Worm (Caenorhabditis elegans) whole organism, late embryonic: Measurements from ENCODE around the gene F08G12.3.

ENCODE experiments used
- C08G9.2 ChIP-seq: sonication (generic microtip); optimal IDR thresholded peaks from 2 replicates; lab custom pipeline; 2016; ENCODE audit warnings: mild to moderate bottlenecking, missing genetic modification characterization, moderate library complexity, missing compliant biosample characterization
- C38D4.7 ChIP-seq: fragments of 200-800 bp; sonication (Bioruptor generic); optimal IDR thresholded peaks from 2 replicates; lab custom pipeline; 2018; ENCODE audit warnings: mild to moderate bottlenecking, missing genetic modification characterization, moderate library complexity, missing compliant biosample characterization
- F13H6.1 ChIP-seq: sonication (generic microtip); optimal IDR thresholded peaks from 2 replicates; lab custom pipeline; 2016; ENCODE audit warnings: missing genetic modification characterization, missing compliant biosample characterization
- K02D7.2 ChIP-seq: sonication (generic microtip); optimal IDR thresholded peaks from 2 replicates; lab custom pipeline; 2017; ENCODE audit warnings: mild to moderate bottlenecking, missing genetic modification characterization, missing compliant biosample characterization
- K09A11.1 ChIP-seq: sonication (generic microtip); optimal IDR thresholded peaks from 2 replicates; lab custom pipeline; 2017; ENCODE audit warnings: antibody characterized with exemption, mild to moderate bottlenecking, missing genetic modification characterization, missing compliant biosample characterization; ENCODE audit not compliant: insufficient read depth
- T23F11.4 ChIP-seq: fragments of 200-800 bp; sonication (Bioruptor generic); optimal IDR thresholded peaks from 2 replicates; lab custom pipeline; 2018; ENCODE audit warnings: mild to moderate bottlenecking, missing genetic modification characterization, missing compliant biosample characterization
- Y22D7AL.16 ChIP-seq: sonication (generic microtip); optimal IDR thresholded peaks from 2 replicates; lab custom pipeline; 2016; ENCODE audit warnings: missing genetic modification characterization, missing compliant biosample characterization
- ahr-1 ChIP-seq: sonication (generic microtip); optimal IDR thresholded peaks from 2 replicates; lab custom pipeline; 2016; ENCODE audit warnings: missing genetic modification characterization, missing compliant biosample characterization
- ama-1 ChIP-seq: fragments of 150-350 bp; optimal IDR thresholded peaks from 2 replicates; lab custom pipeline; 2014
- ceh-14 ChIP-seq: sonication (generic microtip); optimal IDR thresholded peaks from 2 replicates; lab custom pipeline; 2016; ENCODE audit warnings: missing genotype, missing genetic modification characterization, missing compliant biosample characterization
- ceh-18 ChIP-seq: sonication (generic microtip); optimal IDR thresholded peaks from 2 replicates; lab custom pipeline; 2016; ENCODE audit warnings: missing genetic modification characterization, missing compliant biosample characterization
- ceh-19 ChIP-seq: fragments of 200-800 bp; sonication (Bioruptor generic); optimal IDR thresholded peaks from 2 replicates; lab custom pipeline; 2018; ENCODE audit warnings: mild to moderate bottlenecking, missing genetic modification characterization, missing compliant biosample characterization
- ceh-22 ChIP-seq: sonication (generic microtip); optimal IDR thresholded peaks from 2 replicates; lab custom pipeline; 2017; ENCODE audit warnings: missing biosample characterization, missing genetic modification characterization
- ceh-30 ChIP-seq: fragments of 150-350 bp; optimal IDR thresholded peaks from 2 replicates; lab custom pipeline; 2014; ENCODE audit warnings: missing biosample characterization, missing genetic modification characterization
- ceh-31 ChIP-seq: sonication (generic microtip); optimal IDR thresholded peaks from 2 replicates; lab custom pipeline; 2016; ENCODE audit warnings: missing genetic modification characterization, missing compliant biosample characterization
- ceh-34 ChIP-seq: sonication (generic microtip); optimal IDR thresholded peaks from 2 replicates; lab custom pipeline; 2016; ENCODE audit warnings: mild to moderate bottlenecking, missing genetic modification characterization, missing compliant biosample characterization
- ceh-45 ChIP-seq: fragments of 200-800 bp; sonication (Bioruptor generic); IDR thresholded peaks from 2 replicates; pipeline ENCODE4 v1.3.6; 2022; ENCODE audit warnings: missing genetic modification reagents, missing genetic modification characterization, missing compliant biosample characterization
- ceh-6 ChIP-seq: fragments of 200-800 bp; sonication (Bioruptor generic); optimal IDR thresholded peaks from 2 replicates; lab custom pipeline; 2018; ENCODE audit warnings: mild to moderate bottlenecking, missing genetic modification characterization, missing compliant biosample characterization
- ceh-9 ChIP-seq: sonication (generic microtip); optimal IDR thresholded peaks from 2 replicates; lab custom pipeline; 2016; ENCODE audit warnings: mild to moderate bottlenecking, missing genetic modification characterization, inconsistent platforms, missing compliant biosample characterization
- che-1 ChIP-seq: sonication (generic microtip); optimal IDR thresholded peaks from 2 replicates; lab custom pipeline; 2016; ENCODE audit warnings: mild to moderate bottlenecking, missing genetic modification characterization, missing compliant biosample characterization
- dmd-4 ChIP-seq: sonication (generic microtip); optimal IDR thresholded peaks from 2 replicates; lab custom pipeline; 2016; ENCODE audit warnings: borderline replicate concordance, missing genetic modification characterization, missing compliant biosample characterization
- elt-2 ChIP-seq: sonication (generic microtip); optimal IDR thresholded peaks from 2 replicates; lab custom pipeline; 2016; ENCODE audit warnings: missing genetic modification reagents, missing genetic modification characterization, missing compliant biosample characterization
- elt-4 ChIP-seq: sonication (generic microtip); optimal IDR thresholded peaks from 2 replicates; lab custom pipeline; 2016; ENCODE audit warnings: missing genetic modification characterization, missing compliant biosample characterization
- ets-4 ChIP-seq: sonication (generic microtip); optimal IDR thresholded peaks from 2 replicates; lab custom pipeline; 2016; ENCODE audit warnings: missing genetic modification characterization, missing compliant biosample characterization
- eyg-1 ChIP-seq: sonication (generic microtip); optimal IDR thresholded peaks from 2 replicates; lab custom pipeline; 2016; ENCODE audit warnings: missing genotype, missing genetic modification characterization, missing compliant biosample characterization
- fkh-10 ChIP-seq: fragments of 150-350 bp; optimal IDR thresholded peaks from 2 replicates; lab custom pipeline; 2014; ENCODE audit warnings: missing biosample characterization, missing genetic modification reagents, missing genetic modification characterization
- gmeb-2 ChIP-seq: sonication (generic microtip); optimal IDR thresholded peaks from 2 replicates; lab custom pipeline; 2016; ENCODE audit warnings: missing genetic modification characterization, inconsistent platforms, missing compliant biosample characterization
- hlh-13 ChIP-seq: fragments of 200-800 bp; sonication (Bioruptor generic); optimal IDR thresholded peaks from 2 replicates; lab custom pipeline; 2018; ENCODE audit warnings: mild to moderate bottlenecking, missing genetic modification characterization, missing compliant biosample characterization
- hlh-30 ChIP-seq: sonication (generic microtip); optimal IDR thresholded peaks from 2 replicates; lab custom pipeline; 2017; ENCODE audit warnings: antibody characterized with exemption, missing genetic modification characterization, missing compliant biosample characterization; ENCODE audit not compliant: insufficient read depth
- hlh-6 ChIP-seq: sonication (generic microtip); optimal IDR thresholded peaks from 2 replicates; lab custom pipeline; 2016; ENCODE audit warnings: missing genotype, missing genetic modification characterization, missing compliant biosample characterization
- hlh-8 ChIP-seq: sonication (generic microtip); optimal IDR thresholded peaks from 2 replicates; lab custom pipeline; 2016; ENCODE audit warnings: missing genotype, missing genetic modification characterization, missing compliant biosample characterization
- lim-6 ChIP-seq: sonication (generic microtip); optimal IDR thresholded peaks from 2 replicates; lab custom pipeline; 2016; ENCODE audit warnings: missing genetic modification characterization, missing compliant biosample characterization
- lin-11 ChIP-seq: fragments of 200-800 bp; sonication (Bioruptor generic); optimal IDR thresholded peaks from 2 replicates; lab custom pipeline; 2018; ENCODE audit warnings: mild to moderate bottlenecking, missing genetic modification characterization, missing compliant biosample characterization
- madf-2 ChIP-seq: sonication (generic microtip); optimal IDR thresholded peaks from 2 replicates; lab custom pipeline; 2017; ENCODE audit warnings: missing genetic modification characterization, missing compliant biosample characterization
- mec-3 ChIP-seq: sonication (generic microtip); optimal IDR thresholded peaks from 2 replicates; lab custom pipeline; 2016; ENCODE audit warnings: borderline replicate concordance, missing genetic modification characterization, missing compliant biosample characterization
- nfya-1 ChIP-seq: sonication (generic microtip); optimal IDR thresholded peaks from 2 replicates; lab custom pipeline; 2017; ENCODE audit warnings: missing genetic modification characterization, mild to moderate bottlenecking, missing compliant biosample characterization, antibody characterized with exemption, moderate library complexity
- nhr-232 ChIP-seq: sonication (generic microtip); optimal IDR thresholded peaks from 2 replicates; lab custom pipeline; 2016; ENCODE audit warnings: missing genetic modification characterization, missing compliant biosample characterization
- npax-4 ChIP-seq: sonication (generic microtip); optimal IDR thresholded peaks from 2 replicates; lab custom pipeline; 2016; ENCODE audit warnings: missing genetic modification characterization, missing compliant biosample characterization
- pag-3 ChIP-seq: sonication (generic microtip); optimal IDR thresholded peaks from 2 replicates; lab custom pipeline; 2016; ENCODE audit warnings: missing compliant biosample characterization, missing genetic modification characterization, borderline replicate concordance
- pax-1 ChIP-seq: fragments of 150-350 bp; optimal IDR thresholded peaks from 2 replicates; lab custom pipeline; 2014; ENCODE audit warnings: missing biosample characterization, missing genetic modification characterization
- pha-2 ChIP-seq: sonication (generic microtip); optimal IDR thresholded peaks from 2 replicates; lab custom pipeline; 2017; ENCODE audit warnings: mild to moderate bottlenecking, missing genetic modification characterization, missing compliant biosample characterization
- pha-4 ChIP-seq: fragments of 150-350 bp; optimal IDR thresholded peaks from 2 replicates; lab custom pipeline; 2018; ENCODE audit warnings: missing biosample characterization, missing genetic modification reagents, missing genetic modification characterization
- pros-1 ChIP-seq: fragments of 150-350 bp; optimal IDR thresholded peaks from 2 replicates; lab custom pipeline; 2014; ENCODE audit warnings: missing biosample characterization, missing genetic modification reagents, missing genetic modification characterization
- ref-2 ChIP-seq: sonication (generic microtip); optimal IDR thresholded peaks from 2 replicates; lab custom pipeline; 2016; ENCODE audit warnings: missing genetic modification characterization, missing compliant biosample characterization
- sox-2 ChIP-seq: fragments of 200-800 bp; sonication (Bioruptor generic); IDR thresholded peaks from 2 replicates; pipeline ENCODE4 v1.3.6; 2022; ENCODE audit warnings: missing genetic modification reagents, missing genetic modification characterization, missing compliant biosample characterization
- sox-4 ChIP-seq: sonication (generic microtip); optimal IDR thresholded peaks from 2 replicates; lab custom pipeline; 2017; ENCODE audit warnings: mild to moderate bottlenecking, missing genetic modification characterization, inconsistent platforms, missing compliant biosample characterization
- syd-9 ChIP-seq: sonication (generic microtip); optimal IDR thresholded peaks from 2 replicates; lab custom pipeline; 2016; ENCODE audit warnings: mild to moderate bottlenecking, missing genetic modification characterization, moderate library complexity, missing compliant biosample characterization
- tbx-7 ChIP-seq: sonication (generic microtip); optimal IDR thresholded peaks from 2 replicates; lab custom pipeline; 2016; ENCODE audit warnings: missing genotype, missing genetic modification characterization, missing compliant biosample characterization
- ttx-3 ChIP-seq: sonication (generic microtip); optimal IDR thresholded peaks from 2 replicates; lab custom pipeline; 2016; ENCODE audit warnings: missing genetic modification reagents, missing genetic modification characterization, missing compliant biosample characterization
- unc-42 ChIP-seq: sonication (generic microtip); optimal IDR thresholded peaks from 2 replicates; lab custom pipeline; 2016; ENCODE audit warnings: missing genotype, missing genetic modification characterization, missing compliant biosample characterization
- unc-86 ChIP-seq: sonication (generic microtip); optimal IDR thresholded peaks from 2 replicates; lab custom pipeline; 2016; ENCODE audit warnings: missing genetic modification characterization, missing compliant biosample characterization
- zip-5 ChIP-seq: sonication (generic microtip); optimal IDR thresholded peaks from 2 replicates; lab custom pipeline; 2016; ENCODE audit warnings: missing genetic modification characterization, missing compliant biosample characterization
- ztf-16 ChIP-seq: sonication (generic microtip); optimal IDR thresholded peaks from 2 replicates; lab custom pipeline; 2017; ENCODE audit warnings: missing genetic modification characterization, missing compliant biosample characterization

Gene F08G12.3

ce11 chrX:11252429-11252828 is 47.6 kb upstream of the F08G12.3 start (continued):
- TF ChIP-seq mec-3 = no peak
- TF ChIP-seq hlh-13 (GFP tag; lab: Kevin White, UChicago) = peak; percentile 24
- TF ChIP-seq sox-4 = peak; percentile 45
- TF ChIP-seq ama-1 (lab: Kevin White, UChicago) = no peak
- no peak for TF ChIP-seq tbx-7
- TF ChIP-seq ets-4 (tag; lab: Kevin White, UChicago) = peak; percentile 30
- peak; percentile 48 for TF ChIP-seq lin-11
- no peak for TF ChIP-seq ceh-45
- no peak for TF ChIP-seq pros-1
- TF ChIP-seq gmeb-2 (tag; lab: Kevin White, UChicago) = peak; percentile 46
- peak; percentile 72 for TF ChIP-seq ceh-14 (tag; lab: Kevin White, UChicago)
- TF ChIP-seq ttx-3 (tag; lab: Kevin White, UChicago) = peak; percentile 55
- TF ChIP-seq ceh-30 (tag; lab: Kevin White, UChicago) = no peak
- TF ChIP-seq lim-6 (tag; lab: Kevin White, UChicago) = no peak
- peak; percentile 76 for TF ChIP-seq ceh-19 (GFP tag; lab: Kevin White, UChicago)
- TF ChIP-seq ceh-31 (tag; lab: Kevin White, UChicago) = no peak
- no peak for TF ChIP-seq ahr-1 (tag; lab: Kevin White, UChicago)
- peak; percentile 68 for TF ChIP-seq ceh-6
- peak; percentile 74 for TF ChIP-seq elt-2 (tag; lab: Kevin White, UChicago)
- no peak; the same call in 1 of the 2 replicates for TF ChIP-seq sox-2 (GFP tag; lab: Robert Waterston, UW)
- TF ChIP-seq pha-4 = no peak
- TF ChIP-seq npax-4 = no peak
- peak; percentile 13 for TF ChIP-seq nhr-232 (tag; lab: Kevin White, UChicago)
- peak; percentile 23 for TF ChIP-seq F13H6.1 (tag; lab: Kevin White, UChicago)
- TF ChIP-seq nfya-1 = peak; percentile 20
- TF ChIP-seq ref-2 (tag; lab: Kevin White, UChicago) = peak; percentile 75
- no peak for TF ChIP-seq fkh-10 (GFP tag; lab: Kevin White, UChicago)
- peak; percentile 60 for TF ChIP-seq K02D7.2
- TF ChIP-seq che-1 = peak; percentile 57
- TF ChIP-seq pha-2 (tag; lab: Kevin White, UChicago) = no peak
- TF ChIP-seq T23F11.4 (GFP tag; lab: Kevin White, UChicago) = peak; percentile 44
- TF ChIP-seq syd-9 (tag; lab: Kevin White, UChicago) = peak; percentile 31
- peak; percentile 30 for TF ChIP-seq unc-86 (tag; lab: Kevin White, UChicago)
- peak; percentile 31 for TF ChIP-seq hlh-6 (tag; lab: Kevin White, UChicago)
- TF ChIP-seq C08G9.2 (tag; lab: Kevin White, UChicago) = peak; percentile 56
- TF ChIP-seq Y22D7AL.16 (tag; lab: Kevin White, UChicago) = no peak
- peak; percentile 33 for TF ChIP-seq K09A11.1 (tag; lab: Kevin White, UChicago)
- TF ChIP-seq madf-2 (tag; lab: Kevin White, UChicago) = peak; percentile 56
- no peak for TF ChIP-seq pax-1 (tag; lab: Kevin White, UChicago)
- no peak for TF ChIP-seq elt-4 (tag; lab: Kevin White, UChicago)
- peak; percentile 38 for TF ChIP-seq ceh-34 (tag; lab: Kevin White, UChicago)
- TF ChIP-seq dmd-4 (tag; lab: Kevin White, UChicago) = no peak
- no peak for TF ChIP-seq pag-3 (tag; lab: Kevin White, UChicago)
- peak; percentile 46 for TF ChIP-seq C38D4.7 (GFP tag; lab: Kevin White, UChicago)
- TF ChIP-seq ztf-16 (tag; lab: Kevin White, UChicago) = peak; percentile 51
- no peak for TF ChIP-seq hlh-30
- peak; percentile 25 for TF ChIP-seq zip-5 (tag; lab: Kevin White, UChicago)
- no peak for TF ChIP-seq hlh-8
- no peak for TF ChIP-seq ceh-22 (tag; lab: Kevin White, UChicago)
- TF ChIP-seq ceh-18 (tag; lab: Kevin White, UChicago) = peak; percentile 53
- TF ChIP-seq eyg-1 (tag; lab: Kevin White, UChicago) = no peak
- no peak for TF ChIP-seq ceh-9
- TF ChIP-seq unc-42 = no peak
- TF ChIP-seq, all 69 proteins: peak for 38
